Worm (Caenorhabditis elegans): Measurements from ENCODE around the gene hpo-40.
A peak's percentile ranks its signal among the peaks of the same experiment; 100 is the strongest.

DNA sequence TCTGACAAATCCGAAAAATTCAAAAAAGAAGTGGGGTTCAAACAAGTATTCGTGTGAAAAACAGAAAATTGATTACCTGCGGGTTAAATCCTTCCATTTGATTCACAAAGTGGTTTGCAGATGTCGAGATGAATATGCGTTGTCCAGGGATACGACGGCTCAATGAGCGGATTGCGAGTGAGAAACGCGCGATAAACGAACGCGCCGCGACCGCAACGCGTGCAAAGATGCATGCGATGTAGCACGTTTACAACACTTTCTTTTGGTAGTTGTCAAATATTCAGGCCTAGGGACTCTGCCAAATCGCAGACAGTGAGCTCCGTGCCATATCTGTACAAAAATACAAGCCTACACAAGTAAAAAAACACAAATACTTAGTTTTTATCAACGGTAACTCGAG is 25.9 kb downstream of the hpo-40 start, which contains the start of gene fubl-1:
- TF ChIP-seq dsc-1 (tag; optimal IDR thresholded peaks at IDR 0.05) (peak; percentile 25), xbp-1 (tag; optimal IDR thresholded peaks at IDR 0.05) (peak; percentile 10), lin-15B (tag; optimal IDR thresholded peaks at IDR 0.05) (peak; percentile 55), nhr-237 (tag; optimal IDR thresholded peaks at IDR 0.05) (no peak), nhr-28 (tag; optimal IDR thresholded peaks at IDR 0.05) (no peak), nhr-11 (tag; optimal IDR thresholded peaks at IDR 0.05) (no peak), egl-27 (tag; optimal IDR thresholded peaks at IDR 0.05) (no peak)
